Worm (Caenorhabditis elegans): ENCODE results near the gene fbxa-144.

DNA sequence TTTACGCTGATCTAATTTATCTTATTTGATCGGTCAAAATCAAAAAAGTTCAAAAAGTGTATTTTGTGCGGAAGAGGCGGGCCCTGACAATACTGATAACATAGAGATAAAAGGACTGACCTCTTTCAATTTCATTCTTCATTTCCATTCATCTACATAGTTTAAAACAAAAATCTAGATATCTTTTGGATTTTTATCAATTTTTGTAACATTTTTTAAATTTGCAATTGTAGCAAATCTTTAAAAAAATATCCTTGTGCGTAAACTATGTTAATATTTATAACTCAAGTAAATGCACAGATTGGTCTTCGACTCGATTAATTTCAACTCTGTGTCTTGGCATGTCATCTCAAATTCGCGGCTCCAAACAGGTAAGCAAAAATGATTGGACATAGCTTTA, 29.0 kb downstream of the fbxa-144 start, which contains the start of gene argk-1:
- no peak for TF ChIP-seq hlh-12 (tag; optimal IDR thresholded peaks at IDR 0.05)
- no peak for TF ChIP-seq fkh-3 (tag; optimal IDR thresholded peaks at IDR 0.05)

All from whole organism, young adult.